Worm (Caenorhabditis elegans) whole organism, young adult: ENCODE data around the gene F37H8.6.

Experiments
- B0019.2 ChIP-seq: fragments of 200-800 bp; sonication (Bioruptor generic); conservative IDR thresholded peaks from 2 replicates; pipeline ENCODE4 v1.3.6; 2022; ENCODE audit warnings: missing genetic modification reagents, missing genetic modification characterization, missing compliant biosample characterization
- C06A6.2 ChIP-seq: fragments of 200-800 bp; sonication (Bioruptor generic); conservative IDR thresholded peaks from 2 replicates; pipeline ENCODE4 v1.3.6; 2022; ENCODE audit warnings: missing genetic modification characterization, missing compliant biosample characterization
- F22D6.2 ChIP-seq: sonication (generic microtip); optimal IDR thresholded peaks from 2 replicates; lab custom pipeline; 2016; ENCODE audit warnings: mild to moderate bottlenecking, missing genetic modification characterization, missing compliant biosample characterization
- F23B12.7 ChIP-seq: sonication (generic microtip); optimal IDR thresholded peaks from 2 replicates; lab custom pipeline; 2017; ENCODE audit warnings: missing genetic modification characterization, mild to moderate bottlenecking, missing compliant biosample characterization, antibody characterized with exemption, moderate library complexity; ENCODE audit not compliant: insufficient read depth
- F33H1.4 ChIP-seq: fragments of 200-800 bp; sonication (Bioruptor generic); IDR thresholded peaks from 2 replicates; pipeline ENCODE4 v1.3.6; 2022; ENCODE audit warnings: missing genetic modification reagents, missing genetic modification characterization, missing compliant biosample characterization
- K12H6.12 ChIP-seq: fragments of 200-800 bp; sonication (Bioruptor generic); optimal IDR thresholded peaks from 2 replicates; lab custom pipeline; 2018; ENCODE audit warnings: mild to moderate bottlenecking, missing genetic modification characterization, missing compliant biosample characterization
- Y79H2A.3 ChIP-seq: fragments of 200-800 bp; sonication (Bioruptor generic); conservative IDR thresholded peaks from 2 replicates; pipeline ENCODE4 v1.3.6; 2022; ENCODE audit warnings: missing genetic modification reagents, missing genetic modification characterization, missing compliant biosample characterization
- ama-1 ChIP-seq, 3 experiments: fragments of 150-350 bp in 1 of 3; sonication (generic microtip) in 2 of 3; optimal IDR thresholded peaks; 2 replicates each; lab custom pipeline; 2014 to 2018; ENCODE audit warnings: missing biosample characterization in 2 of 3, missing genetic modification characterization in 2 of 3, missing genetic modification reagents in 2 of 3
- attf-3 ChIP-seq: fragments of 200-800 bp; sonication (Bioruptor generic); conservative IDR thresholded peaks from 2 replicates; pipeline ENCODE4 v1.3.6; 2022; ENCODE audit warnings: missing genetic modification reagents, missing genetic modification characterization, missing compliant biosample characterization
- attf-5 ChIP-seq: fragments of 200-800 bp; sonication (Bioruptor generic); optimal IDR thresholded peaks from 2 replicates; lab custom pipeline; 2018; ENCODE audit warnings: mild to moderate bottlenecking, missing genetic modification characterization, missing compliant biosample characterization
- cebp-1 ChIP-seq, 2 experiments: fragments of 200-800 bp in 1 of 2; sonication (Bioruptor generic) in 1 of 2; sonication (generic microtip) in 1 of 2; IDR thresholded peaks in 1 of 2; optimal IDR thresholded peaks in 1 of 2; 2 replicates each; pipeline versions ENCODE4 v1.3.6 to Lab custom; 2017 to 2022; ENCODE audit warnings: missing compliant biosample characterization in 2 of 2, missing genetic modification characterization in 2 of 2, mild to moderate bottlenecking in 1 of 2, missing genetic modification reagents in 1 of 2, moderate library complexity in 1 of 2
- ceh-91 ChIP-seq: fragments of 200-800 bp; sonication (Bioruptor generic); IDR thresholded peaks from 2 replicates; pipeline ENCODE4 v1.3.6; 2022; ENCODE audit warnings: missing genetic modification reagents, missing genetic modification characterization, missing compliant biosample characterization
- dox-1 ChIP-seq: fragments of 200-800 bp; sonication (Bioruptor generic); IDR thresholded peaks from 2 replicates; pipeline ENCODE4 v1.3.6; 2022; ENCODE audit warnings: missing genetic modification reagents, missing genetic modification characterization, missing compliant biosample characterization
- efl-1 ChIP-seq: fragments of 150-350 bp; optimal IDR thresholded peaks from 2 replicates; lab custom pipeline; 2014; ENCODE audit warnings: missing biosample characterization, missing genetic modification reagents, missing genetic modification characterization
- lin-26 ChIP-seq: fragments of 200-800 bp; sonication (Bioruptor generic); IDR thresholded peaks from 2 replicates; pipeline ENCODE4 v1.3.6; 2022; ENCODE audit warnings: missing genetic modification reagents, missing genetic modification characterization, missing compliant biosample characterization
- lin-54 ChIP-seq: fragments of 200-800 bp; sonication (Bioruptor generic); optimal IDR thresholded peaks from 2 replicates; lab custom pipeline; 2018; ENCODE audit warnings: mild to moderate bottlenecking, missing genetic modification characterization, missing compliant biosample characterization
- lsl-1 ChIP-seq: fragments of 200-800 bp; sonication (Bioruptor generic); optimal IDR thresholded peaks from 2 replicates; lab custom pipeline; 2018; ENCODE audit warnings: mild to moderate bottlenecking, missing genetic modification characterization, moderate library complexity, missing compliant biosample characterization
- lsy-27 ChIP-seq: sonication (generic microtip); optimal IDR thresholded peaks from 2 replicates; lab custom pipeline; 2017; ENCODE audit warnings: missing genetic modification characterization, mild to moderate bottlenecking, missing compliant biosample characterization, antibody characterized with exemption, missing genotype, borderline replicate concordance; ENCODE audit not compliant: insufficient read depth
- madf-3 ChIP-seq: fragments of 200-800 bp; sonication (Bioruptor generic); IDR thresholded peaks from 2 replicates; pipeline ENCODE4 v1.3.6; 2022; ENCODE audit warnings: missing genetic modification reagents, missing genetic modification characterization, missing compliant biosample characterization
- madf-6 ChIP-seq: fragments of 200-800 bp; sonication (Bioruptor generic); IDR thresholded peaks from 2 replicates; pipeline ENCODE4 v1.3.6; 2022; ENCODE audit warnings: missing genetic modification reagents, missing genetic modification characterization, missing compliant biosample characterization
- mcd-1 ChIP-seq: fragments of 200-800 bp; sonication (Bioruptor generic); IDR thresholded peaks from 2 replicates; pipeline ENCODE4 v1.3.6; 2022; ENCODE audit warnings: missing genetic modification reagents, missing genetic modification characterization, missing compliant biosample characterization
- nhr-27 ChIP-seq: fragments of 200-800 bp; sonication (Bioruptor generic); optimal IDR thresholded peaks from 2 replicates; lab custom pipeline; 2018; ENCODE audit warnings: mild to moderate bottlenecking, missing genetic modification characterization, moderate library complexity, missing compliant biosample characterization
- pbrm-1 ChIP-seq: fragments of 200-800 bp; sonication (Bioruptor generic); IDR thresholded peaks from 2 replicates; pipeline ENCODE4 v1.3.6; 2022; ENCODE audit warnings: missing genetic modification reagents, missing genetic modification characterization, missing compliant biosample characterization
- snpc-1.1 ChIP-seq: sonication (generic microtip); optimal IDR thresholded peaks from 2 replicates; lab custom pipeline; 2017; ENCODE audit warnings: missing genetic modification characterization, mild to moderate bottlenecking, missing compliant biosample characterization, antibody characterized with exemption, moderate library complexity, missing genotype, missing genetic modification reagents; ENCODE audit not compliant: insufficient read depth
- snpc-3.4 ChIP-seq: sonication (generic microtip); optimal IDR thresholded peaks from 2 replicates; lab custom pipeline; 2017; ENCODE audit warnings: missing genetic modification characterization, mild to moderate bottlenecking, missing compliant biosample characterization, antibody characterized with exemption, moderate library complexity, missing genotype, missing genetic modification reagents
- snpc-4 ChIP-seq, 5 experiments: fragments of 150-350 bp in 1 of 5; sonication (generic microtip) in 4 of 5; optimal IDR thresholded peaks; 2 replicates each; lab custom pipeline; 2014 to 2018; ENCODE audit warnings: missing genetic modification characterization in 5 of 5, missing biosample characterization in 3 of 5, antibody characterized with exemption in 2 of 5, mild to moderate bottlenecking in 2 of 5, missing compliant biosample characterization in 2 of 5, missing genotype in 2 of 5, moderate library complexity in 2 of 5, missing genetic modification reagents in 1 of 5
- sptf-2 ChIP-seq: fragments of 200-800 bp; sonication (Bioruptor generic); optimal IDR thresholded peaks from 2 replicates; lab custom pipeline; 2018; ENCODE audit warnings: mild to moderate bottlenecking, missing genetic modification characterization, missing compliant biosample characterization
- tbp1 ChIP-seq: fragments of 200-800 bp; sonication (Bioruptor generic); optimal IDR thresholded peaks from 2 replicates; lab custom pipeline; 2018; ENCODE audit warnings: mild to moderate bottlenecking, missing genetic modification characterization, missing compliant biosample characterization
- ztf-3 ChIP-seq: fragments of 200-800 bp; sonication (Bioruptor generic); optimal IDR thresholded peaks from 2 replicates; lab custom pipeline; 2018; ENCODE audit warnings: mild to moderate bottlenecking, missing genetic modification characterization, missing compliant biosample characterization

F37H8.6 gene

ce11 chrII:11126312-11127000, 50.8 kb downstream of the F37H8.6 start, which contains the start of the genes rps-9 and lsm-1 (continued):
- TF ChIP-seq Y79H2A.3 (no peak), madf-6 (peak; percentile 65), F22D6.2 (tag; lab: Kevin White, UChicago) (no peak), ama-1 (optimal IDR thresholded peaks at IDR 0.05; lab: Kevin White, UChicago) (no peak), ama-1 (GFP tag; optimal IDR thresholded peaks at IDR 0.05; lab: Kevin White, UChicago) (no peak), pbrm-1 (GFP tag; lab: Robert Waterston, UW) (peak; percentile 6; the same call in 1 of the 2 replicates), lsy-27 (no peak), sptf-2 (GFP tag; lab: Kevin White, UChicago) (no peak), nhr-27 (no peak), mcd-1 (GFP tag; lab: Robert Waterston, UW) (peak; percentile 69), madf-3 (GFP tag; lab: Robert Waterston, UW) (0 out of 2 replicates have a peak, but pooled peaks have one; percentile 28), B0019.2 (no peak), C06A6.2 (GFP tag; lab: Robert Waterston, UW) (no peak), F33H1.4 (GFP tag; lab: Robert Waterston, UW) (peak; percentile 94), cebp-1 (GFP tag; IDR thresholded peaks at IDR 0.05; lab: Robert Waterston, UW) (no peak), cebp-1 (tag; optimal IDR thresholded peaks at IDR 0.05; lab: Kevin White, UChicago) (peak; percentile 11), ztf-3 (GFP tag; lab: Kevin White, UChicago) (no peak), tbp1 (GFP tag; lab: Kevin White, UChicago) (peak; percentile 36), attf-3 (no peak), snpc-4 (GFP tag; optimal IDR thresholded peaks at IDR 0.05; lab: Kevin White, UChicago) (no peak), snpc-4 (tag; optimal IDR thresholded peaks at IDR 0.05; lab: Kevin White, UChicago) (peak in 2 of 4 experiments; percentile 39 to 46), lin-54 (peak; percentile 40), snpc-3.4 (no peak), dox-1 (peak; percentile 57; the same call in 1 of the 2 replicates), F23B12.7 (tag; lab: Kevin White, UChicago) (peak; percentile 83), efl-1 (GFP tag; lab: Kevin White, UChicago) (peak; percentile 46), snpc-1.1 (peak; percentile 8), K12H6.12 (tag; lab: Kevin White, UChicago) (no peak), lsl-1 (GFP tag; lab: Kevin White, UChicago) (peak; percentile 85), lin-26 (GFP tag; lab: Robert Waterston, UW) (no peak), attf-5 (peak; percentile 42), ceh-91 (GFP tag; lab: Robert Waterston, UW) (peak; percentile 70)
